Fruit fly (Drosophila melanogaster) whole organism, embryonic: ENCODE results near the gene CG6933.

Experiments
- BtbVII ChIP-seq: fragments of 200-800 bp; sonication (Bioruptor generic); optimal IDR thresholded peaks from 3 replicates; lab custom pipeline; 2017; ENCODE audit warnings: missing biosample characterization, mild to moderate bottlenecking, missing genetic modification characterization
- CG10565 ChIP-seq: fragments of 200-800 bp; sonication (Bioruptor generic); optimal IDR thresholded peaks from 3 replicates; lab custom pipeline; 2016; ENCODE audit warnings: missing biosample characterization, mild to moderate bottlenecking, missing genetic modification characterization
- CG10654 ChIP-seq: fragments of 200-800 bp; sonication (Bioruptor generic); optimal IDR thresholded peaks from 2 replicates; lab custom pipeline; 2016; ENCODE audit warnings: missing biosample characterization, missing genetic modification characterization
- CG11560 ChIP-seq: fragments of 200-800 bp; sonication (Bioruptor generic); IDR thresholded peaks from 3 replicates; pipeline ENCODE4 v1.3.6; 2022; ENCODE audit warnings: missing biosample characterization, missing genetic modification characterization
- CG1233 ChIP-seq: fragments of 200-800 bp; sonication (Bioruptor generic); optimal IDR thresholded peaks from 4 replicates; lab custom pipeline; 2018; ENCODE audit warnings: missing biosample characterization, mild to moderate bottlenecking, missing genetic modification characterization
- CG1647 ChIP-seq: fragments of 200-800 bp; sonication (Bioruptor generic); optimal IDR thresholded peaks from 3 replicates; lab custom pipeline; 2016; ENCODE audit warnings: missing biosample characterization, missing genetic modification characterization
- CG16779 ChIP-seq: fragments of 200-800 bp; sonication (Bioruptor generic); IDR thresholded peaks from 2 replicates; pipeline ENCODE4 v1.3.6; 2022; ENCODE audit warnings: missing biosample characterization, missing genetic modification characterization
- CG17612 ChIP-seq: fragments of 200-800 bp; sonication (Bioruptor generic); IDR thresholded peaks from 2 replicates; pipeline ENCODE4 v1.3.6; 2022; ENCODE audit warnings: missing biosample characterization, missing genetic modification characterization
- CG1792 ChIP-seq: fragments of 200-800 bp; sonication (Bioruptor generic); optimal IDR thresholded peaks from 2 replicates; lab custom pipeline; 2016; ENCODE audit warnings: missing biosample characterization, missing genetic modification characterization
- CG2129 ChIP-seq: fragments of 200-800 bp; sonication (Bioruptor generic); IDR thresholded peaks from 2 replicates; pipeline ENCODE4 v1.3.6; 2022; ENCODE audit warnings: missing biosample characterization, missing genetic modification characterization; ENCODE audit not compliant: partially characterized antibody
- CG2199 ChIP-seq: fragments of 200-800 bp; sonication (Bioruptor generic); IDR thresholded peaks from 3 replicates; pipeline ENCODE4 v1.3.6; 2022; ENCODE audit warnings: missing biosample characterization, missing genetic modification characterization
- CG30431 ChIP-seq: fragments of 200-800 bp; sonication (Bioruptor generic); optimal IDR thresholded peaks from 2 replicates; lab custom pipeline; 2017; ENCODE audit warnings: missing biosample characterization, missing genetic modification characterization
- CG42726 ChIP-seq: fragments of 200-800 bp; sonication (Bioruptor generic); IDR thresholded peaks from 2 replicates; pipeline ENCODE4 v1.3.6; 2022; ENCODE audit warnings: missing biosample characterization, missing genetic modification characterization; ENCODE audit not compliant: partially characterized antibody
- CG43689 ChIP-seq: fragments of 200-800 bp; sonication (Bioruptor generic); IDR thresholded peaks from 2 replicates; pipeline ENCODE4 v1.3.6; 2022; ENCODE audit warnings: missing biosample characterization, missing genetic modification characterization
- CG4404 ChIP-seq: fragments of 200-800 bp; sonication (Bioruptor generic); IDR thresholded peaks from 2 replicates; pipeline ENCODE4 v1.3.6; 2022; ENCODE audit warnings: missing biosample characterization, missing genetic modification characterization
- CG6854 ChIP-seq: fragments of 200-800 bp; sonication (Bioruptor generic); optimal IDR thresholded peaks from 3 replicates; lab custom pipeline; 2017; ENCODE audit warnings: missing biosample characterization, mild to moderate bottlenecking, missing genetic modification characterization
- CG8089 ChIP-seq: fragments of 200-800 bp; sonication (Bioruptor generic); optimal IDR thresholded peaks from 3 replicates; lab custom pipeline; 2016; ENCODE audit warnings: missing biosample characterization, missing genetic modification characterization
- CG8765 ChIP-seq: fragments of 200-800 bp; sonication (Bioruptor generic); IDR thresholded peaks from 2 replicates; pipeline ENCODE4 v1.3.6; 2022; ENCODE audit warnings: missing biosample characterization, missing genetic modification characterization
- CG9215 ChIP-seq: fragments of 200-800 bp; sonication (Bioruptor generic); IDR thresholded peaks from 2 replicates; pipeline ENCODE4 v1.3.6; 2022; ENCODE audit warnings: missing biosample characterization, missing genetic modification characterization
- CG9727 ChIP-seq: fragments of 200-800 bp; sonication (Bioruptor generic); optimal IDR thresholded peaks from 3 replicates; lab custom pipeline; 2017; ENCODE audit warnings: missing biosample characterization, mild to moderate bottlenecking, missing genetic modification characterization
- Camta ChIP-seq: fragments of 200-800 bp; sonication (Bioruptor generic); optimal IDR thresholded peaks from 2 replicates; lab custom pipeline; 2016; ENCODE audit warnings: missing biosample characterization, missing genetic modification characterization
- Doc3 ChIP-seq: fragments of 200-800 bp; sonication (Bioruptor generic); IDR thresholded peaks from 3 replicates; pipeline ENCODE4 v1.3.6; 2022; ENCODE audit warnings: missing biosample characterization, missing genetic modification characterization; ENCODE audit not compliant: partially characterized antibody
- Drgx ChIP-seq: fragments of 200-800 bp; sonication (Bioruptor generic); IDR thresholded peaks from 2 replicates; pipeline ENCODE4 v1.3.6; 2022; ENCODE audit warnings: missing biosample characterization, missing genetic modification characterization
- HHEX ChIP-seq: fragments of 200-800 bp; sonication (Bioruptor generic); optimal IDR thresholded peaks from 3 replicates; lab custom pipeline; 2017; ENCODE audit warnings: missing biosample characterization, mild to moderate bottlenecking, missing genetic modification characterization, missing genetic modification reagents
- HmgZ ChIP-seq: fragments of 200-800 bp; sonication (Bioruptor generic); optimal IDR thresholded peaks from 2 replicates; lab custom pipeline; 2018; ENCODE audit warnings: missing biosample characterization, mild to moderate bottlenecking, missing genetic modification characterization
- NfI ChIP-seq: fragments of 200-800 bp; sonication (Bioruptor generic); optimal IDR thresholded peaks from 3 replicates; lab custom pipeline; 2018; ENCODE audit warnings: missing biosample characterization, mild to moderate bottlenecking, missing genetic modification characterization, moderate library complexity
- Ravus ChIP-seq: fragments of 200-800 bp; sonication (Bioruptor generic); IDR thresholded peaks from 2 replicates; pipeline ENCODE4 v1.3.6; 2022; ENCODE audit warnings: missing biosample characterization, missing genetic modification characterization
- Scr ChIP-seq: fragments of 200-800 bp; sonication (Bioruptor generic); IDR thresholded peaks from 2 replicates; pipeline ENCODE4 v1.3.6; 2022; ENCODE audit warnings: missing biosample characterization, missing genetic modification characterization; ENCODE audit not compliant: partially characterized antibody
- Sry-δ ChIP-seq: fragments of 200-800 bp; sonication (Bioruptor generic); optimal IDR thresholded peaks from 2 replicates; lab custom pipeline; 2016; ENCODE audit warnings: missing biosample characterization, missing genetic modification characterization
- Taf1 ChIP-seq: fragments of 200-800 bp; sonication (Bioruptor generic); IDR thresholded peaks from 2 replicates; pipeline ENCODE4 v1.3.6; 2022; ENCODE audit warnings: missing biosample characterization, missing genetic modification characterization
- Vsx1 ChIP-seq: fragments of 200-800 bp; sonication (Bioruptor generic); optimal IDR thresholded peaks from 2 replicates; lab custom pipeline; 2017; ENCODE audit warnings: missing biosample characterization, mild to moderate bottlenecking, missing genetic modification characterization, missing genetic modification reagents
- Xbp1 ChIP-seq: fragments of 200-800 bp; sonication (Bioruptor generic); optimal IDR thresholded peaks from 3 replicates; lab custom pipeline; 2016; ENCODE audit warnings: missing biosample characterization, mild to moderate bottlenecking, missing genetic modification characterization
- ac ChIP-seq: fragments of 200-800 bp; sonication (Bioruptor generic); optimal IDR thresholded peaks from 3 replicates; lab custom pipeline; 2017; ENCODE audit warnings: missing biosample characterization, mild to moderate bottlenecking, missing genetic modification characterization
- croc ChIP-seq: fragments of 200-800 bp; sonication (Bioruptor generic); conservative IDR thresholded peaks from 3 replicates; pipeline ENCODE4 v1.3.6; 2022; ENCODE audit warnings: missing biosample characterization, missing genetic modification characterization
- crp ChIP-seq, 2 experiments: fragments of 200-800 bp; sonication (Bioruptor generic); optimal IDR thresholded peaks; 2 replicates in 1 of 2; 3 replicates in 1 of 2; lab custom pipeline; 2017; ENCODE audit warnings: missing biosample characterization in 2 of 2, missing genetic modification characterization in 2 of 2, mild to moderate bottlenecking in 1 of 2, moderate library complexity in 1 of 2
- dm ChIP-seq: fragments of 200-800 bp; sonication (Bioruptor generic); optimal IDR thresholded peaks from 3 replicates; lab custom pipeline; 2016; ENCODE audit warnings: missing biosample characterization, missing genetic modification characterization
- ems ChIP-seq: fragments of 200-800 bp; sonication (Bioruptor generic); optimal IDR thresholded peaks from 3 replicates; lab custom pipeline; 2016; ENCODE audit warnings: missing biosample characterization, missing genetic modification characterization
- eyg ChIP-seq: fragments of 200-800 bp; sonication (Bioruptor generic); optimal IDR thresholded peaks from 3 replicates; lab custom pipeline; 2016; ENCODE audit warnings: missing biosample characterization, missing genetic modification characterization
- h ChIP-seq: fragments of >200 bp; optimal IDR thresholded peaks from 2 replicates; lab custom pipeline; 2017
- hb ChIP-seq: fragments of 200-800 bp; sonication (Bioruptor generic); IDR thresholded peaks from 3 replicates; pipeline ENCODE4 v1.3.6; 2022; ENCODE audit warnings: missing biosample characterization, missing genetic modification characterization; ENCODE audit not compliant: partially characterized antibody
- klu ChIP-seq: fragments of 200-800 bp; sonication (Bioruptor generic); IDR thresholded peaks from 2 replicates; pipeline ENCODE4 v1.3.6; 2022; ENCODE audit warnings: missing biosample characterization, missing genetic modification characterization
- lab ChIP-seq: fragments of 200-800 bp; sonication (Bioruptor generic); optimal IDR thresholded peaks from 3 replicates; lab custom pipeline; 2017; ENCODE audit warnings: missing biosample characterization, missing genetic modification characterization, mild to moderate bottlenecking, moderate library complexity, missing genetic modification reagents
- lbe ChIP-seq: fragments of 200-800 bp; sonication (Bioruptor generic); optimal IDR thresholded peaks from 2 replicates; lab custom pipeline; 2016; ENCODE audit warnings: missing biosample characterization, mild to moderate bottlenecking, missing genetic modification characterization
- nerfin-2 ChIP-seq: fragments of 200-800 bp; sonication (Bioruptor generic); IDR thresholded peaks from 2 replicates; pipeline ENCODE4 v1.3.6; 2022; ENCODE audit warnings: missing biosample characterization, missing genetic modification characterization; ENCODE audit not compliant: partially characterized antibody
- nmo ChIP-seq: fragments of 200-800 bp; sonication (Bioruptor generic); optimal IDR thresholded peaks from 2 replicates; lab custom pipeline; 2018; ENCODE audit warnings: missing biosample characterization, mild to moderate bottlenecking, missing genetic modification characterization, moderate library complexity
- odd ChIP-seq: fragments of 200-800 bp; sonication (Bioruptor generic); optimal IDR thresholded peaks from 2 replicates; lab custom pipeline; 2017; ENCODE audit warnings: missing biosample characterization, mild to moderate bottlenecking, missing genetic modification characterization
- sens-2 ChIP-seq: fragments of 200-800 bp; sonication (Bioruptor generic); IDR thresholded peaks from 2 replicates; pipeline ENCODE4 v1.3.6; 2022; ENCODE audit warnings: missing biosample characterization, missing genetic modification characterization
- seq ChIP-seq: fragments of 200-800 bp; sonication (Bioruptor generic); IDR thresholded peaks from 2 replicates; pipeline ENCODE4 v1.3.6; 2022; ENCODE audit warnings: missing biosample characterization, missing genetic modification characterization
- trem ChIP-seq: fragments of 200-800 bp; optimal IDR thresholded peaks from 3 replicates; lab custom pipeline; 2019; ENCODE audit warnings: missing biosample characterization, mild to moderate bottlenecking, missing genetic modification characterization, moderate library complexity
- twi ChIP-seq: fragments of 200-800 bp; optimal IDR thresholded peaks from 2 replicates; lab custom pipeline; 2019; ENCODE audit warnings: missing biosample characterization, mild to moderate bottlenecking, missing genetic modification characterization, moderate library complexity
- z ChIP-seq: fragments of 200-800 bp; sonication (Bioruptor generic); IDR thresholded peaks from 3 replicates; pipeline ENCODE4 v1.3.6; 2022; ENCODE audit warnings: missing biosample characterization, missing genetic modification characterization

The CG6933 gene

DNA sequence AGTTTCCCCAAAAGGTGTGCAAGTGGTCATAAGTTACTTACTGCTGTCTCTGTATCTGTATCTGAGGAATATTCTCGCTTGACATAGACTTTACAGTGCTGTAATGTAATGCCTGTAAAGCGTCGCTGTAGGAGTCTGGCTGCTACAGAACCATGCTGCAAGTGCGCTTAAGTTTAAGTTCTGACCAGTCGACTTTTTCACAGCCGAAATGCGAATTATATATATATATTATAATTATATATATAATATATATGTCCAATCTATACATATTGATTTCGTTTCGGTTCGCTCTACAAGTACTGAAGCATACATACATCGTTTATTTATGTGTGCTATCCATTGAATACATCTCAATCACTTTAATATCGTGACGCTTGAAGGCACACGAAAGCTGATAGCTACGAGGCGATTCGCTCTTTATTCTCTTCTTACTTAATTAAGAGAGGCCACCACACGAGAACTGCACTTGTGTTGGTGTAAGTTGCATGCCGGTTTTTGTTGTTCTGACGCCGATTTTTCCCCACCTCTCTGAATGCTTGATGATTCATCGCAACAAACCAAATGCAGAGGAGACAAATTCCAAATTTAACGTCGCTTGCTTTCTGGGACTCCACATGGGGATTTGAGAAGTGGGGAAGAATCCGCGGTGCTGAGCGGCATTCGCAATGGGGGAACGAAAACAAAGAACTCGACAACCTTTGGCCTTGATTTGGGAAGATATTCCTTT is 33.8 kb downstream of the CG6933 start (continued):
- TF ChIP-seq Vsx1 (GFP tag; lab: Kevin White, UChicago) (peak; percentile 11), CG4404 (GFP tag; lab: Robert Waterston, UW) (no peak), HmgZ (peak; percentile 19), ems (GFP tag; lab: Kevin White, UChicago) (no peak), CG42726 (GFP tag; lab: Robert Waterston, UW) (no peak), CG10565 (GFP tag; lab: Kevin White, UChicago) (no peak), Camta (no peak), Drgx (GFP tag; lab: Robert Waterston, UW) (no peak), Taf1 (no peak), ac (no peak), CG30431 (no peak), HHEX (GFP tag; lab: Kevin White, UChicago) (no peak), twi (tag; lab: Kevin White, UChicago) (no peak), Ravus (no peak), CG8765 (GFP tag; lab: Robert Waterston, UW) (no peak), croc (no peak), Xbp1 (GFP tag; lab: Kevin White, UChicago) (no peak), NfI (GFP tag; lab: Kevin White, UChicago) (peak; percentile 38), CG9727 (GFP tag; lab: Kevin White, UChicago) (no peak), eyg (GFP tag; lab: Kevin White, UChicago) (no peak), CG43689 (GFP tag; lab: Robert Waterston, UW) (no peak), dm (no peak), Sry-δ (GFP tag; lab: Kevin White, UChicago) (no peak), CG8089 (GFP tag; lab: Kevin White, UChicago) (no peak), nerfin-2 (GFP tag; lab: Robert Waterston, UW) (no peak), CG17612 (GFP tag; lab: Robert Waterston, UW) (no peak), CG9215 (no peak), CG6854 (GFP tag; lab: Kevin White, UChicago) (no peak), klu (no peak), CG2129 (GFP tag; lab: Robert Waterston, UW) (no peak), h (lab: Kevin White, UChicago) (no peak), crp (GFP tag; optimal IDR thresholded peaks at IDR 0.05; lab: Kevin White, UChicago) (no peak), nmo (GFP tag; lab: Kevin White, UChicago) (peak; percentile 65), Doc3 (no peak), CG1647 (GFP tag; lab: Kevin White, UChicago) (no peak), lab (GFP tag; lab: Kevin White, UChicago) (no peak), CG16779 (no peak), lbe (GFP tag; lab: Kevin White, UChicago) (no peak), CG11560 (tag; lab: Robert Waterston, UW) (no peak), hb (GFP tag; lab: Robert Waterston, UW) (no peak), CG2199 (GFP tag; lab: Robert Waterston, UW) (peak; percentile 31; the same call in 1 of the 3 replicates), trem (tag; lab: Kevin White, UChicago) (peak; percentile 16), sens-2 (no peak), CG1233 (no peak), CG1792 (GFP tag; lab: Kevin White, UChicago) (no peak), BtbVII (no peak), odd (GFP tag; lab: Kevin White, UChicago) (no peak), CG10654 (GFP tag; lab: Kevin White, UChicago) (no peak), seq (no peak), z (no peak), Scr (GFP tag; lab: Robert Waterston, UW) (0 out of 2 replicates have a peak, but pooled peaks have one; percentile 23)
